Fruit fly (Drosophila melanogaster) whole organism, wandering third instar larva: ENCODE measurements around the gene Kdm3.

Experiments used
- Abd-B ChIP-seq: fragments of >200 bp; optimal IDR thresholded peaks from 2 replicates; lab custom pipeline; 2017; ENCODE audit warnings: missing biosample characterization, missing genetic modification characterization
- CG32264 ChIP-seq: fragments of 200-800 bp; sonication (Bioruptor generic); optimal IDR thresholded peaks from 2 replicates; lab custom pipeline; 2016; ENCODE audit warnings: missing biosample characterization, missing genetic modification characterization
- CG9705 ChIP-seq: fragments of 200-800 bp; sonication (Bioruptor generic); optimal IDR thresholded peaks from 2 replicates; lab custom pipeline; 2018; ENCODE audit warnings: missing biosample characterization, mild to moderate bottlenecking, missing genetic modification characterization
- CrebA ChIP-seq: fragments of 200-800 bp; sonication (Bioruptor generic); optimal IDR thresholded peaks from 2 replicates; lab custom pipeline; 2016; ENCODE audit warnings: missing biosample characterization, mild to moderate bottlenecking, missing genetic modification characterization, borderline replicate concordance
- Dfd ChIP-seq: fragments of >200 bp; optimal IDR thresholded peaks from 2 replicates; lab custom pipeline; 2017; ENCODE audit warnings: missing biosample characterization, missing genetic modification characterization
- Dif ChIP-seq: fragments of 200-275, 200-300 bp; sonication (Bioruptor generic); optimal IDR thresholded peaks from 2 replicates; lab custom pipeline; 2018; ENCODE audit warnings: missing biosample characterization, missing genetic modification characterization; ENCODE audit not compliant: partially characterized antibody
- GATAd ChIP-seq: sonication (Bioruptor generic); optimal IDR thresholded peaks from 2 replicates; lab custom pipeline; 2016; ENCODE audit warnings: missing biosample characterization, missing genetic modification characterization
- HLH106 ChIP-seq: fragments of 200-800 bp; optimal IDR thresholded peaks from 3 replicates; lab custom pipeline; 2019; ENCODE audit warnings: missing biosample characterization, mild to moderate bottlenecking, missing genetic modification characterization, moderate library complexity
- Hnf4 ChIP-seq: fragments of 200-800 bp; sonication (Bioruptor generic); optimal IDR thresholded peaks from 2 replicates; lab custom pipeline; 2016; ENCODE audit warnings: missing biosample characterization, mild to moderate bottlenecking, missing genetic modification characterization
- Hr78 ChIP-seq: fragments of >200 bp; optimal IDR thresholded peaks from 2 replicates; lab custom pipeline; 2017; ENCODE audit warnings: missing biosample characterization, missing genetic modification characterization
- Hr83 ChIP-seq: fragments of 200-300 bp; sonication (Bioruptor generic); optimal IDR thresholded peaks from 2 replicates; lab custom pipeline; 2016; ENCODE audit warnings: missing biosample characterization, mild to moderate bottlenecking, missing genetic modification characterization, moderate library complexity; ENCODE audit not compliant: poor library complexity, severe bottlenecking
- Jra ChIP-seq: sonication (Bioruptor generic); optimal IDR thresholded peaks from 2 replicates; lab custom pipeline; 2016; ENCODE audit warnings: missing biosample characterization, missing genetic modification characterization
- Mio ChIP-seq: sonication (Bioruptor generic); optimal IDR thresholded peaks from 2 replicates; lab custom pipeline; 2016; ENCODE audit warnings: missing biosample characterization, missing genetic modification characterization
- Myc ChIP-seq: fragments of >200 bp; optimal IDR thresholded peaks from 2 replicates; lab custom pipeline; 2017
- N ChIP-seq: fragments of >200 bp; optimal IDR thresholded peaks from 2 replicates; lab custom pipeline; 2018; ENCODE audit warnings: missing biosample characterization, missing external identifiers, missing genetic modification characterization
- OdsH ChIP-seq: fragments of 200-800 bp; sonication (Bioruptor generic); optimal IDR thresholded peaks from 2 replicates; lab custom pipeline; 2016; ENCODE audit warnings: missing biosample characterization, mild to moderate bottlenecking, missing genetic modification characterization
- Rel ChIP-seq, 2 experiments: fragments of 200-800 bp; sonication (Bioruptor generic) in 1 of 2; optimal IDR thresholded peaks; 2 replicates in 1 of 2; 3 replicates in 1 of 2; lab custom pipeline; 2016 to 2019; ENCODE audit warnings: mild to moderate bottlenecking in 2 of 2, missing biosample characterization in 2 of 2, missing genetic modification characterization in 2 of 2, moderate library complexity in 1 of 2
- Sp1 ChIP-seq: fragments of 200-800 bp; sonication (Bioruptor generic); optimal IDR thresholded peaks from 3 replicates; lab custom pipeline; 2019; ENCODE audit warnings: missing biosample characterization, mild to moderate bottlenecking, missing genetic modification characterization, moderate library complexity
- Vsx2 ChIP-seq: fragments of 200-300, 225-300 bp; sonication (Bioruptor generic); optimal IDR thresholded peaks from 2 replicates; lab custom pipeline; 2018; ENCODE audit warnings: missing biosample characterization, missing genetic modification characterization; ENCODE audit not compliant: partially characterized antibody
- br ChIP-seq: fragments of 200-800 bp; sonication (Bioruptor generic); optimal IDR thresholded peaks from 2 replicates; lab custom pipeline; 2016; ENCODE audit warnings: missing biosample characterization, missing genetic modification characterization
- brk ChIP-seq: fragments of 200-800 bp; sonication (Bioruptor generic); optimal IDR thresholded peaks from 2 replicates; lab custom pipeline; 2016; ENCODE audit warnings: missing biosample characterization, mild to moderate bottlenecking, missing genetic modification characterization
- dl ChIP-seq, 2 experiments: fragments of 175-275, 200-275 bp in 1 of 2; fragments of 200-275 bp in 1 of 2; sonication (Bioruptor generic); optimal IDR thresholded peaks; lab custom pipeline; 2018; ENCODE audit warnings: mild to moderate bottlenecking in 2 of 2, missing biosample characterization in 2 of 2, missing genetic modification characterization in 2 of 2, moderate library complexity in 2 of 2; ENCODE audit not compliant: partially characterized antibody in 2 of 2, insufficient read depth in 1 of 2
- dmrt93B ChIP-seq: fragments of 200-800 bp; sonication (Bioruptor generic); optimal IDR thresholded peaks from 2 replicates; lab custom pipeline; 2018; ENCODE audit warnings: missing biosample characterization, mild to moderate bottlenecking, missing genetic modification characterization
- dsf ChIP-seq: sonication (Bioruptor generic); optimal IDR thresholded peaks from 2 replicates; lab custom pipeline; 2016; ENCODE audit warnings: missing biosample characterization, missing genetic modification characterization, borderline replicate concordance
- ey ChIP-seq: fragments of 200-800 bp; sonication (Bioruptor generic); optimal IDR thresholded peaks from 2 replicates; lab custom pipeline; 2016; ENCODE audit warnings: missing biosample characterization, missing genetic modification characterization
- foxo ChIP-seq, 2 experiments: fragments of 200-800 bp; sonication (Bioruptor generic); optimal IDR thresholded peaks; 2 replicates in 1 of 2; 3 replicates in 1 of 2; lab custom pipeline; 2016 to 2017; ENCODE audit warnings: missing biosample characterization in 2 of 2, missing genetic modification characterization in 2 of 2
- fru ChIP-seq: fragments of 200-800 bp; sonication (Bioruptor generic); optimal IDR thresholded peaks from 3 replicates; lab custom pipeline; 2016; ENCODE audit warnings: missing biosample characterization, mild to moderate bottlenecking, missing genetic modification characterization
- h ChIP-seq: fragments of 200-800 bp; sonication (Bioruptor generic); optimal IDR thresholded peaks from 3 replicates; lab custom pipeline; 2016; ENCODE audit warnings: missing biosample characterization, mild to moderate bottlenecking, missing genetic modification characterization
- jim ChIP-seq: fragments of 175-275, 200-325 bp; sonication (Bioruptor generic); optimal IDR thresholded peaks from 2 replicates; lab custom pipeline; 2016; ENCODE audit warnings: missing biosample characterization, mild to moderate bottlenecking, missing genetic modification characterization
- lola ChIP-seq: fragments of >200 bp; optimal IDR thresholded peaks from 2 replicates; lab custom pipeline; 2017; ENCODE audit warnings: missing biosample characterization, missing genetic modification characterization
- pan ChIP-seq: fragments of >200 bp; optimal IDR thresholded peaks from 2 replicates; lab custom pipeline; 2017
- psq ChIP-seq: fragments of 200-800 bp; sonication (Bioruptor generic); optimal IDR thresholded peaks from 3 replicates; lab custom pipeline; 2017; ENCODE audit warnings: missing biosample characterization, mild to moderate bottlenecking, missing genetic modification characterization, moderate library complexity
- rgr ChIP-seq: fragments of 200-800 bp; sonication (Bioruptor generic); optimal IDR thresholded peaks from 3 replicates; lab custom pipeline; 2016; ENCODE audit warnings: missing biosample characterization, mild to moderate bottlenecking, missing genetic modification characterization
- sage ChIP-seq: fragments of 200-800 bp; sonication (Bioruptor generic); optimal IDR thresholded peaks from 2 replicates; lab custom pipeline; 2016; ENCODE audit warnings: missing biosample characterization, mild to moderate bottlenecking, missing genetic modification characterization
- sv ChIP-seq: fragments of 200-800 bp; sonication (Bioruptor generic); optimal IDR thresholded peaks from 3 replicates; lab custom pipeline; 2016; ENCODE audit warnings: missing biosample characterization, missing genetic modification characterization
- tai ChIP-seq: sonication (Bioruptor generic); optimal IDR thresholded peaks from 2 replicates; lab custom pipeline; 2016; ENCODE audit warnings: missing biosample characterization, missing genetic modification characterization
- usp ChIP-seq: fragments of >200 bp; optimal IDR thresholded peaks from 2 replicates; lab custom pipeline; 2017; ENCODE audit warnings: missing biosample characterization, missing genetic modification characterization
- woc ChIP-seq: sonication (Bioruptor generic); optimal IDR thresholded peaks from 2 replicates; lab custom pipeline; 2016; ENCODE audit warnings: missing biosample characterization, mild to moderate bottlenecking, missing genetic modification characterization

Kdm3 gene

dm6 chr3R:9555334-9555974 is 39.6 kb downstream of the Kdm3 start, which contains the start of the genes CG9386 and BckdhA:
Gene CG9386 (minus strand): TSS chr3R:9555408.
Gene BckdhA (plus strand): TSS chr3R:9555785.
- TF ChIP-seq psq (GFP tag; lab: Kevin White, UChicago), result peak; percentile 40
- TF ChIP-seq fru, result peak; percentile 41
- TF ChIP-seq Rel (GFP tag; optimal IDR thresholded peaks at IDR 0.05; lab: Kevin White, UChicago), result no peak
- TF ChIP-seq Rel (tag; optimal IDR thresholded peaks at IDR 0.05; lab: Kevin White, UChicago), result peak; percentile 82
- TF ChIP-seq Dfd (GFP tag; lab: Kevin White, UChicago), result no peak
- no peak for TF ChIP-seq Vsx2 (GFP tag; lab: Kevin White, UChicago)
- no peak for TF ChIP-seq dsf
- TF ChIP-seq jim (GFP tag; lab: Kevin White, UChicago), result no peak
- peak; percentile 48 for TF ChIP-seq Sp1 (GFP tag; lab: Kevin White, UChicago)
- no peak for TF ChIP-seq Myc (lab: Kevin White, UChicago)
- peak; percentile 48 for TF ChIP-seq woc (GFP tag; lab: Kevin White, UChicago)
- TF ChIP-seq rgr (GFP tag; lab: Kevin White, UChicago), result peak; percentile 54
- no peak for TF ChIP-seq N (GFP tag; lab: Kevin White, UChicago)
- TF ChIP-seq dmrt93B (GFP tag; lab: Kevin White, UChicago), result no peak
- TF ChIP-seq Dif, result no peak
- TF ChIP-seq HLH106 (tag; lab: Kevin White, UChicago), result peak; percentile 31
- no peak for TF ChIP-seq tai (GFP tag; lab: Kevin White, UChicago)
- TF ChIP-seq foxo (GFP tag; optimal IDR thresholded peaks at IDR 0.05; lab: Kevin White, UChicago), result peak in 1 of 2 experiments; percentile 62
- no peak for TF ChIP-seq Mio (GFP tag; lab: Kevin White, UChicago)
- TF ChIP-seq sage (GFP tag; lab: Kevin White, UChicago), result no peak
- peak; percentile 13 for TF ChIP-seq ey
- no peak for TF ChIP-seq brk (GFP tag; lab: Kevin White, UChicago)
- peak; percentile 21 for TF ChIP-seq OdsH
- no peak for TF ChIP-seq Abd-B (GFP tag; lab: Kevin White, UChicago)
- no peak for TF ChIP-seq usp (GFP tag; lab: Kevin White, UChicago)
- no peak for TF ChIP-seq CG9705
- TF ChIP-seq Hnf4 (GFP tag; lab: Kevin White, UChicago), result no peak
- TF ChIP-seq sv (GFP tag; lab: Kevin White, UChicago), result no peak
- no peak for TF ChIP-seq lola
- TF ChIP-seq h (GFP tag; lab: Kevin White, UChicago), result peak; percentile 57
- no peak for TF ChIP-seq dl (GFP tag; optimal IDR thresholded peaks at IDR 0.05; lab: Kevin White, UChicago; ENCODE audit: insufficient read depth in 1 of 2, partially characterized antibody in 2 of 2)
- peak; percentile 18 for TF ChIP-seq Jra
- no peak for TF ChIP-seq CrebA
- no peak for TF ChIP-seq CG32264 (GFP tag; lab: Kevin White, UChicago)
- peak; percentile 48 for TF ChIP-seq Hr83 (GFP tag; lab: Kevin White, UChicago)
- TF ChIP-seq Hr78 (GFP tag; lab: Kevin White, UChicago), result no peak
- TF ChIP-seq br, result no peak
- TF ChIP-seq GATAd (GFP tag; lab: Kevin White, UChicago), result no peak
- TF ChIP-seq pan (lab: Kevin White, UChicago), result no peak
- TF ChIP-seq, all 38 proteins: peak for 13

- no peak for TF ChIP-seq pan (lab: Kevin White, UChicago)
- peak; percentile 57 for TF ChIP-seq OdsH
- no peak for TF ChIP-seq Hr83 (GFP tag; lab: Kevin White, UChicago)
- TF ChIP-seq Rel (GFP tag; optimal IDR thresholded peaks at IDR 0.05; lab: Kevin White, UChicago), result no peak
- TF ChIP-seq Rel (tag; optimal IDR thresholded peaks at IDR 0.05; lab: Kevin White, UChicago), result peak; percentile 50
- no peak for TF ChIP-seq br
- TF ChIP-seq h (GFP tag; lab: Kevin White, UChicago), result peak; percentile 81
- TF ChIP-seq Dif, result no peak
- no peak for TF ChIP-seq N (GFP tag; lab: Kevin White, UChicago)
- peak in 1 of 2 experiments; percentile 78 for TF ChIP-seq foxo (GFP tag; optimal IDR thresholded peaks at IDR 0.05; lab: Kevin White, UChicago)
- peak; percentile 73 for TF ChIP-seq HLH106 (tag; lab: Kevin White, UChicago)
- TF ChIP-seq psq (GFP tag; lab: Kevin White, UChicago), result peak; percentile 66
- TF ChIP-seq usp (GFP tag; lab: Kevin White, UChicago), result no peak
- TF ChIP-seq woc (GFP tag; lab: Kevin White, UChicago), result peak; percentile 67
- peak; percentile 67 for TF ChIP-seq Myc (lab: Kevin White, UChicago)
- no peak for TF ChIP-seq Vsx2 (GFP tag; lab: Kevin White, UChicago)
- TF ChIP-seq CG32264 (GFP tag; lab: Kevin White, UChicago), result no peak
- no peak for TF ChIP-seq jim (GFP tag; lab: Kevin White, UChicago)
- TF ChIP-seq Sp1 (GFP tag; lab: Kevin White, UChicago), result peak; percentile 67
- TF ChIP-seq brk (GFP tag; lab: Kevin White, UChicago), result no peak
- no peak for TF ChIP-seq tai (GFP tag; lab: Kevin White, UChicago)
- TF ChIP-seq Hr78 (GFP tag; lab: Kevin White, UChicago), result no peak
- no peak for TF ChIP-seq Abd-B (GFP tag; lab: Kevin White, UChicago)
- no peak for TF ChIP-seq Hnf4 (GFP tag; lab: Kevin White, UChicago)
- peak; percentile 61 for TF ChIP-seq CG9705
- peak; percentile 73 for TF ChIP-seq ey
- no peak for TF ChIP-seq lola
- peak; percentile 75 for TF ChIP-seq fru
- no peak for TF ChIP-seq dsf
- no peak for TF ChIP-seq dl (GFP tag; optimal IDR thresholded peaks at IDR 0.05; lab: Kevin White, UChicago; ENCODE audit: insufficient read depth in 1 of 2, partially characterized antibody in 2 of 2)
- peak; percentile 73 for TF ChIP-seq Jra
- no peak for TF ChIP-seq dmrt93B (GFP tag; lab: Kevin White, UChicago)
- no peak for TF ChIP-seq Dfd (GFP tag; lab: Kevin White, UChicago)
- no peak for TF ChIP-seq CrebA
- no peak for TF ChIP-seq Mio (GFP tag; lab: Kevin White, UChicago)
- peak; percentile 71 for TF ChIP-seq rgr (GFP tag; lab: Kevin White, UChicago)
- peak; percentile 40 for TF ChIP-seq sv (GFP tag; lab: Kevin White, UChicago)
- no peak for TF ChIP-seq sage (GFP tag; lab: Kevin White, UChicago)
- no peak for TF ChIP-seq GATAd (GFP tag; lab: Kevin White, UChicago)
- TF ChIP-seq, all 38 proteins: peak for 15
These were observed 43.7 kb downstream of the Kdm3 start, which contains the start of the genes AP-1mu and MBD-like for dm6 chr3R:9559413-9560014. Gene AP-1mu (minus strand): TSS chr3R:9559525. Gene MBD-like (plus strand): TSS chr3R:9559760.
